Worm (Caenorhabditis elegans) whole organism, mixed stage, embryonic: ENCODE results near the gene C01C4.3.

Experiments used
- M03D4.4 ChIP-seq: sonication (generic microtip); optimal IDR thresholded peaks from 2 replicates; lab custom pipeline; 2017; ENCODE audit warnings: mild to moderate bottlenecking, missing genetic modification characterization, missing compliant biosample characterization
- ceh-83 ChIP-seq: fragments of 200-800 bp; sonication (Bioruptor generic); optimal IDR thresholded peaks from 2 replicates; lab custom pipeline; 2018; ENCODE audit warnings: mild to moderate bottlenecking, missing genetic modification characterization, missing compliant biosample characterization
- ces-1 ChIP-seq: fragments of 150-350 bp; optimal IDR thresholded peaks from 2 replicates; lab custom pipeline; 2014; ENCODE audit warnings: missing biosample characterization, missing genetic modification reagents, missing genetic modification characterization
- elt-3 ChIP-seq: fragments of 150-350 bp; optimal IDR thresholded peaks from 2 replicates; lab custom pipeline; 2014; ENCODE audit warnings: missing biosample characterization, missing genetic modification characterization
- unc-62 ChIP-seq: fragments of 150-350 bp; optimal IDR thresholded peaks from 2 replicates; lab custom pipeline; 2014; ENCODE audit warnings: missing biosample characterization, missing genetic modification reagents, missing genetic modification characterization

- TF ChIP-seq ces-1 (GFP tag; lab: Kevin White, UChicago), result peak; percentile 25
- TF ChIP-seq unc-62 (GFP tag; lab: Kevin White, UChicago), result peak; percentile 21
- peak; percentile 95 for TF ChIP-seq ceh-83 (GFP tag; lab: Kevin White, UChicago)
- peak; percentile 93 for TF ChIP-seq M03D4.4 (tag; lab: Kevin White, UChicago)
- TF ChIP-seq elt-3, result no peak
Measured at ce11 chrX:3697623-3698022, 920 bp downstream of the C01C4.3 start.
